Worm (Caenorhabditis elegans) whole organism, young adult: ENCODE data around the gene F55G7.3.

Experiments
- K12H6.12 ChIP-seq: fragments of 200-800 bp; sonication (Bioruptor generic); optimal IDR thresholded peaks from 2 replicates; lab custom pipeline; 2018; ENCODE audit warnings: mild to moderate bottlenecking, missing genetic modification characterization, missing compliant biosample characterization
- ccch-3 ChIP-seq: fragments of 200-800 bp; sonication (Bioruptor generic); optimal IDR thresholded peaks from 2 replicates; lab custom pipeline; 2018; ENCODE audit warnings: mild to moderate bottlenecking, missing genetic modification characterization, missing compliant biosample characterization
- cebp-2 ChIP-seq: fragments of 200-800 bp; sonication (Bioruptor generic); IDR thresholded peaks from 2 replicates; pipeline ENCODE4 v1.3.6; 2022; ENCODE audit warnings: missing genetic modification characterization, missing compliant biosample characterization
- dpl-1 ChIP-seq: fragments of 150-350 bp; optimal IDR thresholded peaks from 2 replicates; lab custom pipeline; 2014; ENCODE audit warnings: missing biosample characterization, missing genetic modification reagents, missing genetic modification characterization
- sea-2 ChIP-seq: fragments of 200-800 bp; sonication (Bioruptor generic); IDR thresholded peaks from 2 replicates; pipeline ENCODE4 v1.3.6; 2022; ENCODE audit warnings: missing genetic modification characterization, missing compliant biosample characterization
- snpc-3.4 ChIP-seq: sonication (generic microtip); optimal IDR thresholded peaks from 2 replicates; lab custom pipeline; 2017; ENCODE audit warnings: missing genetic modification characterization, mild to moderate bottlenecking, missing compliant biosample characterization, antibody characterized with exemption, moderate library complexity, missing genotype, missing genetic modification reagents
- somi-1 ChIP-seq: fragments of 200-800 bp; sonication (Bioruptor generic); optimal IDR thresholded peaks from 2 replicates; lab custom pipeline; 2018; ENCODE audit warnings: mild to moderate bottlenecking, missing genetic modification characterization, missing compliant biosample characterization
- ztf-25 ChIP-seq: fragments of 200-800 bp; sonication (Bioruptor generic); IDR thresholded peaks from 2 replicates; pipeline ENCODE4 v1.3.6; 2022; ENCODE audit warnings: missing genetic modification reagents, missing genetic modification characterization, missing compliant biosample characterization
- ztf-26 ChIP-seq: sonication (generic microtip); optimal IDR thresholded peaks from 2 replicates; lab custom pipeline; 2017; ENCODE audit warnings: missing genetic modification characterization, missing compliant biosample characterization
- ztf-28 ChIP-seq: fragments of 200-800 bp; sonication (Bioruptor generic); IDR thresholded peaks from 2 replicates; pipeline ENCODE4 v1.3.6; 2022; ENCODE audit warnings: missing genetic modification reagents, missing genetic modification characterization, missing compliant biosample characterization

- TF ChIP-seq somi-1 (GFP tag; lab: Kevin White, UChicago) = no peak
- TF ChIP-seq ztf-25 (GFP tag; lab: Robert Waterston, UW) = no peak
- TF ChIP-seq K12H6.12 (tag; lab: Kevin White, UChicago) = no peak
- no peak for TF ChIP-seq ztf-26
- TF ChIP-seq ccch-3 (GFP tag; lab: Kevin White, UChicago) = no peak
- TF ChIP-seq snpc-3.4 (tag; lab: Kevin White, UChicago) = no peak
- TF ChIP-seq ztf-28 = no peak
- no peak for TF ChIP-seq cebp-2 (GFP tag; lab: Robert Waterston, UW)
- TF ChIP-seq sea-2 (GFP tag; lab: Robert Waterston, UW) = no peak
- no peak for TF ChIP-seq dpl-1 (GFP tag; lab: Kevin White, UChicago)
Observed at ce11 chrX:11952129-11952528, 10.3 kb upstream of the F55G7.3 start.
